Worm (Caenorhabditis elegans): Measurements from ENCODE around the gene dlc-2.

- TF ChIP-seq ama-1 (optimal IDR thresholded peaks at IDR 0.05) (no peak), ama-1 (GFP tag; optimal IDR thresholded peaks at IDR 0.05) (no peak), D2030.7 (GFP tag; IDR thresholded peaks at IDR 0.05) (no peak), him-1 (tag; optimal IDR thresholded peaks at IDR 0.05) (no peak), ceh-27 (GFP tag; optimal IDR thresholded peaks at IDR 0.05) (no peak), pha-4 (tag; optimal IDR thresholded peaks at IDR 0.05) (no peak), F55B11.4 (tag; optimal IDR thresholded peaks at IDR 0.05; ENCODE audit: borderline replicate concordance, insufficient read depth) (no peak), rec-8 (tag; optimal IDR thresholded peaks at IDR 0.05) (no peak)
Observed at ce11 chrIV:12120536-12120935, 9.2 kb upstream of the dlc-2 start.

Data from whole organism, young adult.